Fruit fly (Drosophila melanogaster) whole organism, prepupa: Measurements from ENCODE around the gene Spg7.

ENCODE experiments used
- Blimp-1 ChIP-seq: fragments of 200-800 bp; sonication (Bioruptor generic); optimal IDR thresholded peaks from 3 replicates; lab custom pipeline; 2017; ENCODE audit warnings: missing biosample characterization, missing genetic modification characterization, mild to moderate bottlenecking, moderate library complexity, missing genetic modification reagents
- CG10631 ChIP-seq: fragments of 200-800 bp; sonication (Bioruptor generic); optimal IDR thresholded peaks from 2 replicates; lab custom pipeline; 2016; ENCODE audit warnings: missing biosample characterization, missing genetic modification characterization
- CG10669 ChIP-seq: fragments of 200-800 bp; sonication (Bioruptor generic); optimal IDR thresholded peaks from 3 replicates; lab custom pipeline; 2018; ENCODE audit warnings: missing biosample characterization, mild to moderate bottlenecking, missing genetic modification characterization, moderate library complexity
- CG11294 ChIP-seq: fragments of 200-800 bp; sonication (Bioruptor generic); IDR thresholded peaks from 2 replicates; pipeline ENCODE4 v1.3.6; 2022; ENCODE audit warnings: missing biosample characterization, missing genetic modification characterization
- CG11762 ChIP-seq: fragments of 200-800 bp; sonication (Bioruptor generic); optimal IDR thresholded peaks from 3 replicates; lab custom pipeline; 2016; ENCODE audit warnings: missing biosample characterization, missing genetic modification characterization; ENCODE audit not compliant: insufficient read depth
- CG15336 ChIP-seq: fragments of 200-800 bp; sonication (Bioruptor generic); IDR thresholded peaks from 2 replicates; pipeline ENCODE4 v1.3.6; 2022; ENCODE audit warnings: missing biosample characterization, missing genetic modification characterization
- CG1621 ChIP-seq: fragments of 200-800 bp; sonication (Bioruptor generic); optimal IDR thresholded peaks from 3 replicates; lab custom pipeline; 2018; ENCODE audit warnings: missing biosample characterization, mild to moderate bottlenecking, missing genetic modification characterization
- CG16779 ChIP-seq: fragments of 200-800 bp; sonication (Bioruptor generic); optimal IDR thresholded peaks from 3 replicates; lab custom pipeline; 2017; ENCODE audit warnings: missing biosample characterization, mild to moderate bottlenecking, missing genetic modification characterization
- CG3032 ChIP-seq: fragments of 200-800 bp; optimal IDR thresholded peaks from 2 replicates; lab custom pipeline; 2019; ENCODE audit warnings: missing biosample characterization, mild to moderate bottlenecking, missing genetic modification characterization, moderate library complexity
- CG32006 ChIP-seq: fragments of 200-800 bp; sonication (Bioruptor generic); optimal IDR thresholded peaks from 3 replicates; lab custom pipeline; 2017; ENCODE audit warnings: missing biosample characterization, mild to moderate bottlenecking, missing genetic modification characterization
- CG34406 ChIP-seq: fragments of 200-800 bp; sonication (Bioruptor generic); optimal IDR thresholded peaks from 3 replicates; lab custom pipeline; 2016; ENCODE audit warnings: missing biosample characterization, missing genetic modification characterization
- CG3919 ChIP-seq: fragments of 200-800 bp; sonication (Bioruptor generic); optimal IDR thresholded peaks from 3 replicates; lab custom pipeline; 2016; ENCODE audit warnings: missing biosample characterization, missing genetic modification characterization
- CG4318 ChIP-seq: fragments of 200-800 bp; sonication (Bioruptor generic); optimal IDR thresholded peaks from 3 replicates; lab custom pipeline; 2017; ENCODE audit warnings: missing biosample characterization, mild to moderate bottlenecking, missing genetic modification characterization
- CG6163 ChIP-seq: fragments of 200-800 bp; sonication (Bioruptor generic); IDR thresholded peaks from 3 replicates; pipeline ENCODE4 v1.3.6; 2022; ENCODE audit warnings: missing biosample characterization, missing genetic modification characterization
- CG6276 ChIP-seq: fragments of 200-800 bp; sonication (Bioruptor generic); optimal IDR thresholded peaks from 2 replicates; lab custom pipeline; 2017; ENCODE audit warnings: missing biosample characterization, mild to moderate bottlenecking, missing genetic modification characterization
- CG6792 ChIP-seq: fragments of 200-800 bp; sonication (Bioruptor generic); optimal IDR thresholded peaks from 3 replicates; lab custom pipeline; 2016; ENCODE audit warnings: missing biosample characterization, missing genetic modification characterization
- CG6808 ChIP-seq: fragments of 200-800 bp; sonication (Bioruptor generic); optimal IDR thresholded peaks from 3 replicates; lab custom pipeline; 2017; ENCODE audit warnings: missing biosample characterization, missing genetic modification characterization, mild to moderate bottlenecking, moderate library complexity, missing genetic modification reagents
- CG8119 ChIP-seq: fragments of 200-800 bp; sonication (Bioruptor generic); IDR thresholded peaks from 3 replicates; pipeline ENCODE4 v1.3.6; 2022; ENCODE audit warnings: missing biosample characterization, missing genetic modification characterization
- CG8632 ChIP-seq: fragments of 200-800 bp; sonication (Bioruptor generic); optimal IDR thresholded peaks from 3 replicates; lab custom pipeline; 2016; ENCODE audit warnings: missing biosample characterization, missing genetic modification characterization
- CG9139 ChIP-seq: fragments of 200-800 bp; sonication (Bioruptor generic); optimal IDR thresholded peaks from 3 replicates; lab custom pipeline; 2017; ENCODE audit warnings: missing biosample characterization, mild to moderate bottlenecking, missing genetic modification characterization
- Eip78C ChIP-seq: fragments of 200-800 bp; sonication (Bioruptor generic); peaks from one replicate; lab custom pipeline; 2016; ENCODE audit warnings: missing biosample characterization, missing genetic modification characterization
- Ets96B ChIP-seq: fragments of 200-800 bp; optimal IDR thresholded peaks from 2 replicates; lab custom pipeline; 2019; ENCODE audit warnings: missing biosample characterization, mild to moderate bottlenecking, missing genetic modification characterization, moderate library complexity
- Gug ChIP-seq: fragments of 200-800 bp; sonication (Bioruptor generic); IDR thresholded peaks from 2 replicates; pipeline ENCODE4 v1.3.6; 2022; ENCODE audit warnings: missing biosample characterization, missing genetic modification characterization
- Hr38 ChIP-seq: sonication (Bioruptor generic); optimal IDR thresholded peaks from 2 replicates; lab custom pipeline; 2016; ENCODE audit warnings: missing biosample characterization, missing genetic modification characterization
- Hr4 ChIP-seq: fragments of 200-800 bp; sonication (Bioruptor generic); optimal IDR thresholded peaks from 3 replicates; lab custom pipeline; 2016; ENCODE audit warnings: missing biosample characterization, missing genetic modification characterization
- Lpt ChIP-seq: fragments of 200-800 bp; sonication (Bioruptor generic); optimal IDR thresholded peaks from 3 replicates; lab custom pipeline; 2016; ENCODE audit warnings: missing biosample characterization, missing genetic modification characterization
- OdsH ChIP-seq: fragments of 200-800 bp; sonication (Bioruptor generic); optimal IDR thresholded peaks from 3 replicates; lab custom pipeline; 2016; ENCODE audit warnings: missing biosample characterization, missing genetic modification characterization
- Smox ChIP-seq: fragments of 200-800 bp; sonication (Bioruptor generic); optimal IDR thresholded peaks from 3 replicates; lab custom pipeline; 2016; ENCODE audit warnings: missing biosample characterization, missing genetic modification characterization
- Sox102F ChIP-seq: fragments of 200-800 bp; sonication (Bioruptor generic); optimal IDR thresholded peaks from 2 replicates; lab custom pipeline; 2016; ENCODE audit warnings: missing biosample characterization, mild to moderate bottlenecking, missing genetic modification characterization
- Sox14 ChIP-seq: fragments of 200-800 bp; sonication (Bioruptor generic); optimal IDR thresholded peaks from 3 replicates; lab custom pipeline; 2016; ENCODE audit warnings: missing biosample characterization, missing genetic modification characterization
- Sox15 ChIP-seq: fragments of 200-800 bp; sonication (Bioruptor generic); optimal IDR thresholded peaks from 3 replicates; lab custom pipeline; 2016; ENCODE audit warnings: missing biosample characterization, missing genetic modification characterization
- achi ChIP-seq: fragments of 200-800 bp; sonication (Bioruptor generic); optimal IDR thresholded peaks from 3 replicates; lab custom pipeline; 2016; ENCODE audit warnings: missing biosample characterization, missing genetic modification characterization
- acj6 ChIP-seq: fragments of 200-800 bp; sonication (Bioruptor generic); optimal IDR thresholded peaks from 3 replicates; lab custom pipeline; 2016; ENCODE audit warnings: missing biosample characterization, missing genetic modification characterization
- cyc ChIP-seq: fragments of 200-800 bp; sonication (Bioruptor generic); optimal IDR thresholded peaks from 3 replicates; lab custom pipeline; 2016; ENCODE audit warnings: missing biosample characterization, missing genetic modification characterization
- dac ChIP-seq: fragments of 200-800 bp; sonication (Bioruptor generic); optimal IDR thresholded peaks from 2 replicates; lab custom pipeline; 2017; ENCODE audit warnings: missing biosample characterization, mild to moderate bottlenecking, missing genetic modification characterization
- dsx ChIP-seq: fragments of 200-800 bp; optimal IDR thresholded peaks from 3 replicates; lab custom pipeline; 2019; ENCODE audit warnings: missing biosample characterization, mild to moderate bottlenecking, missing genetic modification characterization, moderate library complexity; ENCODE audit not compliant: poor library complexity, severe bottlenecking
- esn ChIP-seq: fragments of 200-800 bp; sonication (Bioruptor generic); optimal IDR thresholded peaks from 2 replicates; lab custom pipeline; 2016; ENCODE audit warnings: missing biosample characterization, mild to moderate bottlenecking, missing genetic modification characterization, moderate library complexity
- fd85E ChIP-seq: fragments of 200-800 bp; sonication (Bioruptor generic); optimal IDR thresholded peaks from 3 replicates; lab custom pipeline; 2016; ENCODE audit warnings: missing biosample characterization, missing genetic modification characterization
- fkh ChIP-seq: fragments of 200-800 bp; sonication (Bioruptor generic); optimal IDR thresholded peaks from 3 replicates; lab custom pipeline; 2017; ENCODE audit warnings: missing biosample characterization, mild to moderate bottlenecking, missing genetic modification characterization, moderate library complexity
- lz ChIP-seq: fragments of 200-800 bp; sonication (Bioruptor generic); optimal IDR thresholded peaks from 3 replicates; lab custom pipeline; 2016; ENCODE audit warnings: missing biosample characterization, missing genetic modification characterization
- net ChIP-seq: fragments of 200-800 bp; sonication (Bioruptor generic); optimal IDR thresholded peaks from 3 replicates; lab custom pipeline; 2016; ENCODE audit warnings: missing biosample characterization, missing genetic modification characterization
- pdm3 ChIP-seq: fragments of 200-800 bp; sonication (Bioruptor generic); optimal IDR thresholded peaks from 3 replicates; lab custom pipeline; 2016; ENCODE audit warnings: missing biosample characterization, missing genetic modification characterization
- salr ChIP-seq, 2 experiments: fragments of 200-800 bp; sonication (Bioruptor generic); optimal IDR thresholded peaks; 3 replicates each; lab custom pipeline; 2016 to 2018; ENCODE audit warnings: missing biosample characterization in 2 of 2, missing genetic modification characterization in 2 of 2, mild to moderate bottlenecking in 1 of 2
- spab ChIP-seq: fragments of 200-800 bp; sonication (Bioruptor generic); optimal IDR thresholded peaks from 2 replicates; lab custom pipeline; 2017; ENCODE audit warnings: missing biosample characterization, mild to moderate bottlenecking, missing genetic modification characterization, missing genetic modification reagents
- ss ChIP-seq, 2 experiments: fragments of 200-800 bp; sonication (Bioruptor generic); optimal IDR thresholded peaks; 2 replicates in 1 of 2; 3 replicates in 1 of 2; lab custom pipeline; 2017 to 2018; ENCODE audit warnings: mild to moderate bottlenecking in 2 of 2, missing biosample characterization in 2 of 2, missing genetic modification characterization in 2 of 2, moderate library complexity in 1 of 2
- svp ChIP-seq: fragments of 200-800 bp; sonication (Bioruptor generic); peaks from one replicate; lab custom pipeline; 2016; ENCODE audit warnings: missing biosample characterization, missing genetic modification characterization
- topi ChIP-seq: fragments of 200-800 bp; sonication (Bioruptor generic); optimal IDR thresholded peaks from 3 replicates; lab custom pipeline; 2016; ENCODE audit warnings: missing biosample characterization, missing genetic modification characterization
- vri ChIP-seq: fragments of 200-800 bp; sonication (Bioruptor generic); optimal IDR thresholded peaks from 3 replicates; lab custom pipeline; 2016; ENCODE audit warnings: missing biosample characterization, mild to moderate bottlenecking, missing genetic modification characterization

Gene Spg7

dm6 chrX:2647950-2648613 lies 49.9 kb downstream of the Spg7 start (continued):
- TF ChIP-seq Ets96B (tag; lab: Kevin White, UChicago) (peak; percentile 27), CG1621 (peak; percentile 44), Sox14 (GFP tag; lab: Kevin White, UChicago) (peak; percentile 50), CG16779 (peak; percentile 11), CG10631 (peak; percentile 21), Eip78C (GFP tag; lab: Kevin White, UChicago) (peak; percentile 73), fkh (GFP tag; lab: Kevin White, UChicago) (no peak), Lpt (GFP tag; lab: Kevin White, UChicago) (peak; percentile 14), acj6 (peak; percentile 60)

dm6 chrX:2647472-2647883 lies 50.5 kb downstream of the Spg7 start:
- TF ChIP-seq lz (GFP tag; lab: Kevin White, UChicago): peak; percentile 90
- peak; percentile 90 for TF ChIP-seq CG6808
- peak; percentile 86 for TF ChIP-seq net (GFP tag; lab: Kevin White, UChicago)
- TF ChIP-seq CG11294 (GFP tag; lab: Robert Waterston, UW): peak; percentile 80
- peak; percentile 88 for TF ChIP-seq Gug (GFP tag; lab: Robert Waterston, UW)
- TF ChIP-seq spab: peak; percentile 84
- TF ChIP-seq CG11762 (GFP tag; lab: Kevin White, UChicago): peak; percentile 90
- peak; percentile 93 for TF ChIP-seq svp
- peak; percentile 89 for TF ChIP-seq Sox102F (GFP tag; lab: Kevin White, UChicago)
- peak; percentile 84 for TF ChIP-seq OdsH (GFP tag; lab: Kevin White, UChicago)
- TF ChIP-seq CG9139: peak; percentile 76
- peak; percentile 83 for TF ChIP-seq CG10631
- TF ChIP-seq acj6: peak; percentile 89
- peak; percentile 92 for TF ChIP-seq CG10669
- TF ChIP-seq salr (GFP tag; optimal IDR thresholded peaks at IDR 0.05; lab: Kevin White, UChicago): peak; percentile 66 to 86
- peak; percentile 84 for TF ChIP-seq CG34406 (GFP tag; lab: Kevin White, UChicago)
- peak; percentile 91 for TF ChIP-seq CG15336 (GFP tag; lab: Robert Waterston, UW)
- peak; percentile 85 for TF ChIP-seq CG8632 (GFP tag; lab: Kevin White, UChicago)
- peak; percentile 91 for TF ChIP-seq CG8119 (GFP tag; lab: Robert Waterston, UW)
- TF ChIP-seq Lpt (GFP tag; lab: Kevin White, UChicago): peak; percentile 85
- TF ChIP-seq Smox: peak; percentile 86
- TF ChIP-seq Eip78C (GFP tag; lab: Kevin White, UChicago): peak; percentile 97
- TF ChIP-seq CG6276 (GFP tag; lab: Kevin White, UChicago): peak; percentile 88
- peak; percentile 82 for TF ChIP-seq vri
- peak; percentile 77 for TF ChIP-seq Sox15 (GFP tag; lab: Kevin White, UChicago)
- TF ChIP-seq CG3032 (tag; lab: Kevin White, UChicago): peak; percentile 91
- TF ChIP-seq topi: peak; percentile 92
- no peak for TF ChIP-seq Hr38 (GFP tag; lab: Kevin White, UChicago)
- TF ChIP-seq Sox14 (GFP tag; lab: Kevin White, UChicago): peak; percentile 88
- TF ChIP-seq CG4318 (GFP tag; lab: Kevin White, UChicago): peak; percentile 79
- peak; percentile 94 for TF ChIP-seq CG6163 (GFP tag; lab: Robert Waterston, UW)
- TF ChIP-seq achi (GFP tag; lab: Kevin White, UChicago): peak; percentile 85
- TF ChIP-seq Blimp-1 (GFP tag; lab: Kevin White, UChicago): peak; percentile 68
- TF ChIP-seq fd85E (GFP tag; lab: Kevin White, UChicago): peak; percentile 66
- TF ChIP-seq dsx (GFP tag; lab: Kevin White, UChicago): peak; percentile 83
- TF ChIP-seq CG6792: peak; percentile 91
- TF ChIP-seq cyc (GFP tag; lab: Kevin White, UChicago): peak; percentile 89
- TF ChIP-seq pdm3 (GFP tag; lab: Kevin White, UChicago): peak; percentile 92
- TF ChIP-seq CG3919 (GFP tag; lab: Kevin White, UChicago): peak; percentile 91
- peak; percentile 83 for TF ChIP-seq dac (GFP tag; lab: Kevin White, UChicago)
- TF ChIP-seq fkh (GFP tag; lab: Kevin White, UChicago): no peak
- peak; percentile 84 to 89 for TF ChIP-seq ss (GFP tag; optimal IDR thresholded peaks at IDR 0.05; lab: Kevin White, UChicago)
- peak; percentile 88 for TF ChIP-seq CG32006 (GFP tag; lab: Kevin White, UChicago)
- TF ChIP-seq esn (GFP tag; lab: Kevin White, UChicago): peak; percentile 91
- peak; percentile 93 for TF ChIP-seq Hr4 (GFP tag; lab: Kevin White, UChicago)
